Worm (Caenorhabditis elegans): Measurements from ENCODE around the gene F43C11.8.

F43C11.8 gene

DNA sequence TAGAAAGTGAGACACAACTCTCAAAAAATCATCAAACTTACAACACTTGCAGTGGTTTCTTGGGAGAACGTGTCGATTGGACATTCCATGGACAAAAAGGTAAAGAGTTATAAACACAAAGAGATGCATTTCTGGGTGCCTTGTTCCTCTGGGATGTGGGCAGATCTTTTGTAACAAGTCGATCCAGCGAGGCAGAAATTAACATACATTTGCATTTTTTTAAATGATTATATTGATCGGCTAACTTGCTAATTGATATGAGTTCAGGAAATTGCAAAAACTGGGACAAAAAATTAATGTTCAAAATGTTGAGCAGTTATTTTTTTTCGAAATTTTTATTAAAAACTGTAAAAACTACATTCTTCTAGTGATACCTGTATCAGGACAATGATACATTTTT, 45.4 kb downstream of the F43C11.8 start, which contains the start of gene F16G10.6:
Gene F16G10.6, minus strand, starts transcription at position 101 of the 400 bp plus-strand sequence.
- no peak for TF ChIP-seq ceh-83 (GFP tag; optimal IDR thresholded peaks at IDR 0.05)
- no peak for TF ChIP-seq sptf-1 (tag; optimal IDR thresholded peaks at IDR 0.05)
- TF ChIP-seq mls-2 (tag; optimal IDR thresholded peaks at IDR 0.05) = no peak
- no peak for TF ChIP-seq bed-3 (GFP tag; optimal IDR thresholded peaks at IDR 0.05)
- no peak for TF ChIP-seq lsy-2 (tag; optimal IDR thresholded peaks at IDR 0.05)
- no peak for TF ChIP-seq tbx-8 (GFP tag; optimal IDR thresholded peaks at IDR 0.05)
- no peak for TF ChIP-seq pha-4 (tag; optimal IDR thresholded peaks at IDR 0.05)
- TF ChIP-seq lin-32 (GFP tag; optimal IDR thresholded peaks at IDR 0.05) = no peak
- no peak for TF ChIP-seq ham-2 (GFP tag; optimal IDR thresholded peaks at IDR 0.05)
- TF ChIP-seq ces-1 (GFP tag; optimal IDR thresholded peaks at IDR 0.05) = no peak
- no peak for TF ChIP-seq unc-120 (tag; optimal IDR thresholded peaks at IDR 0.05; ENCODE audit: poor library complexity, severe bottlenecking)
- no peak for TF ChIP-seq ztf-11 (tag; optimal IDR thresholded peaks at IDR 0.05)

ce11 chrII:2378465-2379009, 46.2 kb downstream of the F43C11.8 start:
- TF ChIP-seq mls-2 (tag; optimal IDR thresholded peaks at IDR 0.05) (no peak), ceh-83 (GFP tag; optimal IDR thresholded peaks at IDR 0.05) (no peak)

DNA sequence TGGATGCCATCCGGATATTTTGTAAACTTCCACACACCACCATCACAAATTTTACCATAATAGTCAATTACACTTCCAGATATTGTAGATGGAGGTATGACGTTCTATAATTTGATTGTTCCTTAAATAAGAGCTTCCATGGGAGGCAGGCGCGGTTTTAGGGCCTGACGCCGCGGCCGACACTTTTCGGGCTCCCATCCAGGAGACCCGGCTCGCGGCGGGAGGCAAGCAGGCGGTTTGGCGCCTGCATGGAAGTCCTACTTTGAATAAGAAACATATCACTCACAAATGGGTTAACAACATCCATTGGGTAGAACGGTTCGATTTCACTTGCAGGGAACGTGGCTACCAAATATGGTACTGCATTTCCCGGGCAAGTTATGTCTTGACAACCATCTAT, 47.4 kb downstream of the F43C11.8 start:
- no peak for TF ChIP-seq blmp-1 (tag; optimal IDR thresholded peaks at IDR 0.05)
- TF ChIP-seq mab-5 (tag; optimal IDR thresholded peaks at IDR 0.05) = no peak
- no peak for TF ChIP-seq nhr-237 (tag; optimal IDR thresholded peaks at IDR 0.05)
- TF ChIP-seq flh-1 (GFP tag; optimal IDR thresholded peaks at IDR 0.05) = no peak
- no peak for TF ChIP-seq sem-2 (GFP tag; optimal IDR thresholded peaks at IDR 0.05)
- TF ChIP-seq ham-2 (GFP tag; optimal IDR thresholded peaks at IDR 0.05) = no peak
- TF ChIP-seq sptf-1 (tag; optimal IDR thresholded peaks at IDR 0.05) = no peak
- no peak for TF ChIP-seq ceh-43 (GFP tag; optimal IDR thresholded peaks at IDR 0.05)
- no peak for TF ChIP-seq nhr-2 (tag; optimal IDR thresholded peaks at IDR 0.05)
- no peak for TF ChIP-seq M03D4.4 (tag; optimal IDR thresholded peaks at IDR 0.05)
- no peak for TF ChIP-seq mep-1 (tag; optimal IDR thresholded peaks at IDR 0.05)
- TF ChIP-seq elt-3 (tag; optimal IDR thresholded peaks at IDR 0.05) = no peak
- TF ChIP-seq ces-1 (GFP tag; optimal IDR thresholded peaks at IDR 0.05) = no peak
- no peak for TF ChIP-seq unc-120 (tag; optimal IDR thresholded peaks at IDR 0.05; ENCODE audit: poor library complexity, severe bottlenecking)
- TF ChIP-seq pha-4 (tag; optimal IDR thresholded peaks at IDR 0.05) = no peak
- TF ChIP-seq ztf-11 (tag; optimal IDR thresholded peaks at IDR 0.05) = no peak
- TF ChIP-seq lsy-2 (tag; optimal IDR thresholded peaks at IDR 0.05) = no peak
- no peak for TF ChIP-seq nhr-76 (tag; optimal IDR thresholded peaks at IDR 0.05)
- no peak for TF ChIP-seq cnd-1 (tag; optimal IDR thresholded peaks at IDR 0.05)

- TF ChIP-seq bed-3 (GFP tag; optimal IDR thresholded peaks at IDR 0.05) (no peak), sem-2 (GFP tag; optimal IDR thresholded peaks at IDR 0.05) (no peak), ceh-43 (GFP tag; optimal IDR thresholded peaks at IDR 0.05) (no peak), nhr-237 (tag; optimal IDR thresholded peaks at IDR 0.05) (no peak), lsy-2 (tag; optimal IDR thresholded peaks at IDR 0.05) (peak; percentile 29), unc-62 (GFP tag; optimal IDR thresholded peaks at IDR 0.05) (no peak), nhr-76 (tag; optimal IDR thresholded peaks at IDR 0.05) (no peak), elt-3 (tag; optimal IDR thresholded peaks at IDR 0.05) (no peak)
Observed at ce11 chrII:2380174-2380573, 47.9 kb downstream of the F43C11.8 start, which contains the start of gene F16G10.7. Gene F16G10.7, minus strand, starts transcription at chrII:2380274.

ce11 chrII:2383334-2383733, 51.0 kb downstream of the F43C11.8 start, which contains the start of gene F16G10.8:
Gene F16G10.8, minus strand, starts transcription at chrII:2383434.
- TF ChIP-seq mls-2 (tag; optimal IDR thresholded peaks at IDR 0.05) = no peak
- no peak for TF ChIP-seq sptf-1 (tag; optimal IDR thresholded peaks at IDR 0.05)
- TF ChIP-seq mab-5 (tag; optimal IDR thresholded peaks at IDR 0.05) = no peak
- no peak for TF ChIP-seq flh-1 (GFP tag; optimal IDR thresholded peaks at IDR 0.05)
- no peak for TF ChIP-seq M03D4.4 (tag; optimal IDR thresholded peaks at IDR 0.05)
- no peak for TF ChIP-seq nhr-2 (tag; optimal IDR thresholded peaks at IDR 0.05)
- no peak for TF ChIP-seq unc-39 (tag; optimal IDR thresholded peaks at IDR 0.05)
- no peak for TF ChIP-seq ceh-39 (tag; optimal IDR thresholded peaks at IDR 0.05)
- no peak for TF ChIP-seq zip-8 (tag; optimal IDR thresholded peaks at IDR 0.05)
- no peak for TF ChIP-seq nhr-76 (tag; optimal IDR thresholded peaks at IDR 0.05)
- TF ChIP-seq tbx-8 (GFP tag; optimal IDR thresholded peaks at IDR 0.05) = no peak
- no peak for TF ChIP-seq lin-32 (GFP tag; optimal IDR thresholded peaks at IDR 0.05)
- no peak for TF ChIP-seq elt-3 (tag; optimal IDR thresholded peaks at IDR 0.05)

All from whole organism, mixed stage, embryonic.